Worm (Caenorhabditis elegans) whole organism, late embryonic: ENCODE data around the gene gei-15.

Source experiments
- F13H6.1 ChIP-seq: sonication (generic microtip); optimal IDR thresholded peaks from 2 replicates; lab custom pipeline; 2016; ENCODE audit warnings: missing genetic modification characterization, missing compliant biosample characterization
- ama-1 ChIP-seq: fragments of 150-350 bp; optimal IDR thresholded peaks from 2 replicates; lab custom pipeline; 2014
- ceh-22 ChIP-seq: sonication (generic microtip); optimal IDR thresholded peaks from 2 replicates; lab custom pipeline; 2017; ENCODE audit warnings: missing biosample characterization, missing genetic modification characterization
- ceh-9 ChIP-seq: sonication (generic microtip); optimal IDR thresholded peaks from 2 replicates; lab custom pipeline; 2016; ENCODE audit warnings: mild to moderate bottlenecking, missing genetic modification characterization, inconsistent platforms, missing compliant biosample characterization
- fkh-10 ChIP-seq: fragments of 150-350 bp; optimal IDR thresholded peaks from 2 replicates; lab custom pipeline; 2014; ENCODE audit warnings: missing biosample characterization, missing genetic modification reagents, missing genetic modification characterization
- hlh-15 ChIP-seq: sonication (generic microtip); optimal IDR thresholded peaks from 2 replicates; lab custom pipeline; 2016; ENCODE audit warnings: missing genetic modification characterization, missing compliant biosample characterization
- nhr-11 ChIP-seq: fragments of 150-350 bp; optimal IDR thresholded peaks from 2 replicates; lab custom pipeline; 2014; ENCODE audit warnings: missing biosample characterization, missing genetic modification characterization
- pha-4 ChIP-seq: fragments of 150-350 bp; optimal IDR thresholded peaks from 2 replicates; lab custom pipeline; 2018; ENCODE audit warnings: missing biosample characterization, missing genetic modification reagents, missing genetic modification characterization

DNA sequence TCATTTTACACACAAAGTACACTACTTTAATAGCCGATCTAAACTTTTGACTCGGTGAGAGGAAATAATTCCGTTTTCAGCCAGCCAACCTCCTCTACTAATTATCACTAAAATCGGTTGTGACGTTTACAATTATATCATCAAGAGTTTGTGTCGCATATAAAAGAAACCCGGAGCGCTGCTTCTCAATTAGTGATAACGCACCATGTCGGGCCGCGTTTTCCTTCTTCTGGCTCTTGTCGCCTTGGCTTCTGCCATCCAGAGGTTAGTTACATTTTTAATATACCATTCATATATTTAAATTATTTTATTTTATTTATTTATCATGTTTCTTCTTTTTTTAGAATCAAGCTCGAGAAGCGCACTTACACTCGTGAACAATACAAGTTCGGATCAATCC is 32.1 kb downstream of the gei-15 start, which contains the start of gene asp-3:
- TF ChIP-seq ceh-22 (tag; lab: Kevin White, UChicago) (no peak), ceh-9 (tag; lab: Kevin White, UChicago) (no peak), ama-1 (lab: Kevin White, UChicago) (no peak), nhr-11 (tag; lab: Kevin White, UChicago) (no peak), F13H6.1 (tag; lab: Kevin White, UChicago) (no peak), pha-4 (tag; lab: Kevin White, UChicago) (no peak), fkh-10 (GFP tag; lab: Kevin White, UChicago) (no peak), hlh-15 (tag; lab: Kevin White, UChicago) (no peak)
